Fruit fly (Drosophila melanogaster) whole organism, embryonic: ENCODE measurements around the gene CG13097.

ENCODE experiments used
- Awh ChIP-seq: fragments of 200-800 bp; sonication (Bioruptor generic); IDR thresholded peaks from 2 replicates; pipeline ENCODE4, ENCODE4 v1.3.6; 2022; ENCODE audit warnings: missing biosample characterization, missing genetic modification characterization
- Bdp1 ChIP-seq: fragments of 200-800 bp; sonication (Bioruptor generic); optimal IDR thresholded peaks from 3 replicates; lab custom pipeline; 2016; ENCODE audit warnings: missing biosample characterization, missing genetic modification characterization
- CG10147 ChIP-seq: fragments of 200-800 bp; sonication (Bioruptor generic); optimal IDR thresholded peaks from 2 replicates; lab custom pipeline; 2019; ENCODE audit warnings: missing biosample characterization, mild to moderate bottlenecking, missing genetic modification characterization, moderate library complexity
- CG10267 ChIP-seq: fragments of 200-800 bp; sonication (Bioruptor generic); optimal IDR thresholded peaks from 2 replicates; lab custom pipeline; 2018; ENCODE audit warnings: missing biosample characterization, mild to moderate bottlenecking, missing genetic modification characterization, moderate library complexity
- CG10366 ChIP-seq: fragments of 200-800 bp; sonication (Bioruptor generic); IDR thresholded peaks from 2 replicates; pipeline ENCODE4 v1.3.6; 2022; ENCODE audit warnings: missing biosample characterization, missing genetic modification characterization
- CG12219 ChIP-seq: fragments of 200-800 bp; sonication (Bioruptor generic); optimal IDR thresholded peaks from 3 replicates; lab custom pipeline; 2018; ENCODE audit warnings: missing biosample characterization, mild to moderate bottlenecking, missing genetic modification characterization
- CG1233 ChIP-seq: fragments of 200-800 bp; sonication (Bioruptor generic); optimal IDR thresholded peaks from 4 replicates; lab custom pipeline; 2018; ENCODE audit warnings: missing biosample characterization, mild to moderate bottlenecking, missing genetic modification characterization
- CG12659 ChIP-seq: fragments of 200-800 bp; sonication (Bioruptor generic); optimal IDR thresholded peaks from 3 replicates; lab custom pipeline; 2017; ENCODE audit warnings: mild to moderate bottlenecking, missing biosample characterization, missing genetic modification reagents, missing genetic modification characterization
- CG14050 ChIP-seq: fragments of 200-800 bp; sonication (Bioruptor generic); IDR thresholded peaks from 3 replicates; pipeline ENCODE4 v1.3.6; 2022; ENCODE audit warnings: missing biosample characterization, missing genetic modification characterization
- CG14710 ChIP-seq: fragments of 200-800 bp; sonication (Bioruptor generic); optimal IDR thresholded peaks from 3 replicates; lab custom pipeline; 2019; ENCODE audit warnings: missing biosample characterization, mild to moderate bottlenecking, missing genetic modification characterization, moderate library complexity
- CG14965 ChIP-seq: fragments of 200-800 bp; sonication (Bioruptor generic); optimal IDR thresholded peaks from 2 replicates; lab custom pipeline; 2016; ENCODE audit warnings: missing biosample characterization, missing genetic modification characterization, borderline replicate concordance
- CG17359 ChIP-seq: fragments of 200-800 bp; sonication (Bioruptor generic); optimal IDR thresholded peaks from 3 replicates; lab custom pipeline; 2018; ENCODE audit warnings: missing biosample characterization, mild to moderate bottlenecking, missing genetic modification characterization, moderate library complexity
- CG17568 ChIP-seq: fragments of 200-800 bp; sonication (Bioruptor generic); optimal IDR thresholded peaks from 2 replicates; lab custom pipeline; 2018; ENCODE audit warnings: missing biosample characterization, mild to moderate bottlenecking, missing genetic modification characterization, moderate library complexity
- CG1832 ChIP-seq: fragments of 200-800 bp; sonication (Bioruptor generic); optimal IDR thresholded peaks from 2 replicates; lab custom pipeline; 2017; ENCODE audit warnings: missing biosample characterization, mild to moderate bottlenecking, missing genetic modification characterization, inconsistent platforms
- CG18764 ChIP-seq: fragments of 200-800 bp; sonication (Bioruptor generic); optimal IDR thresholded peaks from 3 replicates; lab custom pipeline; 2016; ENCODE audit warnings: missing biosample characterization, missing genetic modification characterization
- CG2875 ChIP-seq: fragments of 200-800 bp; sonication (Bioruptor generic); optimal IDR thresholded peaks from 2 replicates; lab custom pipeline; 2017; ENCODE audit warnings: missing biosample characterization, mild to moderate bottlenecking, missing genetic modification characterization, missing genetic modification reagents
- CG30431 ChIP-seq: fragments of 200-800 bp; sonication (Bioruptor generic); optimal IDR thresholded peaks from 2 replicates; lab custom pipeline; 2017; ENCODE audit warnings: missing biosample characterization, missing genetic modification characterization
- CG3407 ChIP-seq: fragments of 200-800 bp; sonication (Bioruptor generic); optimal IDR thresholded peaks from 2 replicates; lab custom pipeline; 2018; ENCODE audit warnings: missing biosample characterization, mild to moderate bottlenecking, missing genetic modification characterization
- CG42726 ChIP-seq: fragments of 200-800 bp; sonication (Bioruptor generic); IDR thresholded peaks from 2 replicates; pipeline ENCODE4 v1.3.6; 2022; ENCODE audit warnings: missing biosample characterization, missing genetic modification characterization; ENCODE audit not compliant: partially characterized antibody
- CG5245 ChIP-seq: fragments of 200-800 bp; sonication (Bioruptor generic); optimal IDR thresholded peaks from 3 replicates; lab custom pipeline; 2016; ENCODE audit warnings: missing biosample characterization, missing genetic modification characterization
- CG6765 ChIP-seq: fragments of 200-800 bp; sonication (Bioruptor generic); optimal IDR thresholded peaks from 3 replicates; lab custom pipeline; 2017; ENCODE audit warnings: missing biosample characterization, mild to moderate bottlenecking, missing genetic modification characterization
- CG6813 ChIP-seq: fragments of 200-800 bp; sonication (Bioruptor generic); optimal IDR thresholded peaks from 2 replicates; lab custom pipeline; 2017; ENCODE audit warnings: missing biosample characterization, missing genetic modification characterization, mild to moderate bottlenecking, moderate library complexity, missing genetic modification reagents
- CHES-1-like ChIP-seq: fragments of 200-800 bp; sonication (Bioruptor generic); optimal IDR thresholded peaks from 2 replicates; lab custom pipeline; 2016; ENCODE audit warnings: missing biosample characterization, missing genetic modification characterization
- CkIIα-i1 ChIP-seq: fragments of 200-800 bp; sonication (Bioruptor generic); IDR thresholded peaks from 2 replicates; pipeline ENCODE4 v1.3.6; 2022; ENCODE audit warnings: missing biosample characterization, missing genetic modification characterization
- D ChIP-seq, 2 experiments: fragments of 200-800 bp in 1 of 2; fragments of >200 bp in 1 of 2; sonication (Bioruptor generic) in 1 of 2; optimal IDR thresholded peaks; 2 replicates in 1 of 2; 3 replicates in 1 of 2; lab custom pipeline; 2017; ENCODE audit warnings: mild to moderate bottlenecking in 1 of 2, missing biosample characterization in 1 of 2, missing genetic modification characterization in 1 of 2, missing genetic modification reagents in 1 of 2
- Doc3 ChIP-seq: fragments of 200-800 bp; sonication (Bioruptor generic); IDR thresholded peaks from 3 replicates; pipeline ENCODE4 v1.3.6; 2022; ENCODE audit warnings: missing biosample characterization, missing genetic modification characterization; ENCODE audit not compliant: partially characterized antibody
- HHEX ChIP-seq: fragments of 200-800 bp; sonication (Bioruptor generic); optimal IDR thresholded peaks from 3 replicates; lab custom pipeline; 2017; ENCODE audit warnings: missing biosample characterization, mild to moderate bottlenecking, missing genetic modification characterization, missing genetic modification reagents
- Oli ChIP-seq: fragments of 200-800 bp; sonication (Bioruptor generic); optimal IDR thresholded peaks from 2 replicates; lab custom pipeline; 2018; ENCODE audit warnings: missing biosample characterization, mild to moderate bottlenecking, missing genetic modification characterization, moderate library complexity
- Sin3A ChIP-seq: fragments of >200 bp; optimal IDR thresholded peaks from 2 replicates; lab custom pipeline; 2018
- Six4 ChIP-seq: fragments of 200-800 bp; sonication (Bioruptor generic); optimal IDR thresholded peaks from 2 replicates; lab custom pipeline; 2016; ENCODE audit warnings: missing biosample characterization, missing genetic modification characterization
- al ChIP-seq: fragments of 200-800 bp; sonication (Bioruptor generic); IDR thresholded peaks from 2 replicates; pipeline ENCODE4 v1.3.6; 2022; ENCODE audit warnings: missing biosample characterization, missing genetic modification characterization
- ara ChIP-seq: fragments of 200-800 bp; sonication (Bioruptor generic); IDR thresholded peaks from 2 replicates; pipeline ENCODE4 v1.3.6; 2022; ENCODE audit warnings: missing biosample characterization, missing genetic modification characterization
- ash1 ChIP-seq: fragments of 200-800 bp; sonication (Bioruptor generic); optimal IDR thresholded peaks from 2 replicates; lab custom pipeline; 2018; ENCODE audit warnings: missing biosample characterization, mild to moderate bottlenecking, missing genetic modification characterization
- chinmo ChIP-seq: fragments of 200-800 bp; sonication (Bioruptor generic); IDR thresholded peaks from 4 replicates; pipeline ENCODE4 v1.3.6; 2022; ENCODE audit warnings: missing biosample characterization, missing genetic modification characterization; ENCODE audit not compliant: partially characterized antibody
- dm ChIP-seq: fragments of 200-800 bp; sonication (Bioruptor generic); optimal IDR thresholded peaks from 3 replicates; lab custom pipeline; 2016; ENCODE audit warnings: missing biosample characterization, missing genetic modification characterization
- ftz-f1 ChIP-seq: fragments of 200-800 bp; sonication (Bioruptor generic); optimal IDR thresholded peaks from 2 replicates; lab custom pipeline; 2016; ENCODE audit warnings: missing biosample characterization, missing genetic modification characterization
- gcm ChIP-seq: fragments of 200-800 bp; sonication (Bioruptor generic); optimal IDR thresholded peaks from 2 replicates; lab custom pipeline; 2019; ENCODE audit warnings: missing biosample characterization, mild to moderate bottlenecking, missing genetic modification characterization, moderate library complexity
- gfzf ChIP-seq: fragments of 200-800 bp; sonication (Bioruptor generic); optimal IDR thresholded peaks from 2 replicates; lab custom pipeline; 2016; ENCODE audit warnings: missing biosample characterization, mild to moderate bottlenecking, missing genetic modification characterization, moderate library complexity
- hth ChIP-seq: fragments of >200 bp; optimal IDR thresholded peaks from 2 replicates; lab custom pipeline; 2017; ENCODE audit warnings: inconsistent platforms
- ken ChIP-seq: fragments of 200-800 bp; sonication (Bioruptor generic); IDR thresholded peaks from 3 replicates; pipeline ENCODE4 v1.3.6; 2022; ENCODE audit warnings: missing biosample characterization, missing genetic modification characterization
- lmd ChIP-seq: fragments of 200-800 bp; sonication (Bioruptor generic); IDR thresholded peaks from 2 replicates; pipeline ENCODE4 v1.3.6; 2022; ENCODE audit warnings: missing biosample characterization, missing genetic modification characterization
- lola ChIP-seq, 3 experiments: fragments of >200 bp in 2 of 3; fragments of 200-800 bp in 1 of 3; sonication (Bioruptor generic) in 1 of 3; optimal IDR thresholded peaks; 2 replicates each; lab custom pipeline; 2017 to 2019; ENCODE audit warnings: missing biosample characterization in 3 of 3, missing genetic modification characterization in 3 of 3, mild to moderate bottlenecking in 1 of 3, moderate library complexity in 1 of 3
- odd ChIP-seq: fragments of 200-800 bp; sonication (Bioruptor generic); optimal IDR thresholded peaks from 2 replicates; lab custom pipeline; 2017; ENCODE audit warnings: missing biosample characterization, mild to moderate bottlenecking, missing genetic modification characterization
- pros ChIP-seq: fragments of 200-800 bp; sonication (Bioruptor generic); optimal IDR thresholded peaks from 3 replicates; lab custom pipeline; 2019; ENCODE audit warnings: missing biosample characterization, mild to moderate bottlenecking, missing genetic modification characterization, moderate library complexity
- sens-2 ChIP-seq: fragments of 200-800 bp; sonication (Bioruptor generic); IDR thresholded peaks from 2 replicates; pipeline ENCODE4 v1.3.6; 2022; ENCODE audit warnings: missing biosample characterization, missing genetic modification characterization
- so ChIP-seq: fragments of 200-800 bp; sonication (Bioruptor generic); IDR thresholded peaks from 3 replicates; pipeline ENCODE4 v1.3.6; 2022; ENCODE audit warnings: missing biosample characterization, missing genetic modification characterization
- sr ChIP-seq: fragments of 200-800 bp; sonication (Bioruptor generic); IDR thresholded peaks from 3 replicates; pipeline ENCODE4 v1.3.6; 2022; ENCODE audit warnings: missing biosample characterization, missing genetic modification characterization
- tio ChIP-seq: fragments of 200-800 bp; sonication (Bioruptor generic); optimal IDR thresholded peaks from 2 replicates; lab custom pipeline; 2017; ENCODE audit warnings: missing biosample characterization, missing genetic modification characterization, inconsistent platforms
- toy ChIP-seq: fragments of 200-800 bp; sonication (Bioruptor generic); IDR thresholded peaks from 2 replicates; pipeline ENCODE4 v1.3.6; 2022; ENCODE audit warnings: missing biosample characterization, missing genetic modification characterization
- wor ChIP-seq: fragments of 200-800 bp; sonication (Bioruptor generic); IDR thresholded peaks from 2 replicates; pipeline ENCODE4 v1.3.6; 2022; ENCODE audit warnings: missing biosample characterization, missing genetic modification characterization
- z ChIP-seq: fragments of 200-800 bp; sonication (Bioruptor generic); IDR thresholded peaks from 3 replicates; pipeline ENCODE4 v1.3.6; 2022; ENCODE audit warnings: missing biosample characterization, missing genetic modification characterization

The CG13097 gene

DNA sequence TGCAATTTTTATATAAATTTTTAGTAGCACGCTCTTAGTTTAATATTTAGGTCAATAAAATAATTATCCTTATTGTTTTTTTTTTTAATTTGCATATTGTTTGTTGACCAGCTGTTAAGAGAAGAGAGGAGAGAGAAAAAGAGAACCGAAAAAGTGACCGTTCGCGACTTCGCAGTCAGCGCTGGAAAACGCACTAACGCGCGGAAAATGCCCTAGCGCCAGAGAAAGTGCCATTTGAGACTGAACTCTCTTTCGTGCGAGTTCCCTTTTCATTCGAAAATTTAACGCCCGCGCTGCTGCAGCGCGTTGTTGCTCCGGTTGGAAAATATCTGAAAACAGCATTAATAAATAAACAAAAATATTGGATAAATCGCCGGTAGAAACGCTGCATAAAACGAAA lies 28.4 kb upstream of the CG13097 start (continued):
- no peak for TF ChIP-seq pros (GFP tag; lab: Kevin White, UChicago)
- peak; percentile 24 for TF ChIP-seq dm (GFP tag; lab: Kevin White, UChicago)
- TF ChIP-seq Oli = no peak
- TF ChIP-seq CG1233 (GFP tag; lab: Kevin White, UChicago) = no peak
- TF ChIP-seq odd (GFP tag; lab: Kevin White, UChicago) = peak; percentile 10
- no peak for TF ChIP-seq CG14050
- peak; percentile 92 for TF ChIP-seq gfzf (GFP tag; lab: Kevin White, UChicago)
- peak; percentile 17 for TF ChIP-seq CG10267 (tag; lab: Kevin White, UChicago)
- peak; percentile 15 for TF ChIP-seq CG17359 (tag; lab: Kevin White, UChicago)
- no peak for TF ChIP-seq toy (GFP tag; lab: Robert Waterston, UW)
- TF ChIP-seq Doc3 (GFP tag; lab: Robert Waterston, UW) = no peak
- no peak for TF ChIP-seq Six4
- peak; percentile 6 for TF ChIP-seq gcm (GFP tag; lab: Kevin White, UChicago)
- TF ChIP-seq z (GFP tag; lab: Robert Waterston, UW) = peak; percentile 55; the same call in 1 of the 3 replicates
- TF ChIP-seq CG3407 (GFP tag; lab: Kevin White, UChicago) = peak; percentile 4
- no peak for TF ChIP-seq ftz-f1
- TF ChIP-seq chinmo (GFP tag; lab: Robert Waterston, UW) = no peak
- TF ChIP-seq CG12219 (GFP tag; lab: Kevin White, UChicago) = no peak
- peak; percentile 28 for TF ChIP-seq Bdp1
- no peak for TF ChIP-seq hth
- no peak for TF ChIP-seq D (optimal IDR thresholded peaks at IDR 0.05; lab: Kevin White, UChicago)
- no peak for TF ChIP-seq D (GFP tag; optimal IDR thresholded peaks at IDR 0.05; lab: Kevin White, UChicago)
- no peak; the same call in 1 of the 2 replicates for TF ChIP-seq sens-2
- no peak for TF ChIP-seq Awh
- TF ChIP-seq CG1832 (GFP tag; lab: Kevin White, UChicago) = no peak
- no peak for TF ChIP-seq al (GFP tag; lab: Robert Waterston, UW)
- no peak for TF ChIP-seq lmd (GFP tag; lab: Robert Waterston, UW)
- TF ChIP-seq CG42726 (GFP tag; lab: Robert Waterston, UW) = peak; percentile 47; the same call in 1 of the 2 replicates
- TF ChIP-seq Sin3A (lab: Kevin White, UChicago) = no peak
- peak; percentile 41 for TF ChIP-seq CG2875 (GFP tag; lab: Kevin White, UChicago)
- TF ChIP-seq CG17568 (GFP tag; lab: Kevin White, UChicago) = no peak
- no peak for TF ChIP-seq CG14965
- no peak for TF ChIP-seq lola (GFP tag; optimal IDR thresholded peaks at IDR 0.05; lab: Kevin White, UChicago)
- TF ChIP-seq tio (GFP tag; lab: Kevin White, UChicago) = no peak
- no peak for TF ChIP-seq CG18764 (GFP tag; lab: Kevin White, UChicago)
- no peak for TF ChIP-seq CG10147 (GFP tag; lab: Kevin White, UChicago)
- 0 out of 3 replicates have a peak, but pooled peaks have one; percentile 16 for TF ChIP-seq ken (GFP tag; lab: Robert Waterston, UW)
- TF ChIP-seq CG14710 (tag; lab: Kevin White, UChicago) = no peak
- no peak for TF ChIP-seq so
- TF ChIP-seq CG10366 (GFP tag; lab: Robert Waterston, UW) = no peak
- TF ChIP-seq CG6765 = peak; percentile 34
- no peak for TF ChIP-seq CkIIα-i1 (GFP tag; lab: Robert Waterston, UW)
- TF ChIP-seq CHES-1-like (GFP tag; lab: Kevin White, UChicago) = no peak
- no peak for TF ChIP-seq CG6813 (GFP tag; lab: Kevin White, UChicago)
- no peak for TF ChIP-seq CG5245 (GFP tag; lab: Kevin White, UChicago)
- TF ChIP-seq CG30431 (GFP tag; lab: Kevin White, UChicago) = no peak
- no peak for TF ChIP-seq sr (GFP tag; lab: Robert Waterston, UW)
- TF ChIP-seq HHEX (GFP tag; lab: Kevin White, UChicago) = no peak
- TF ChIP-seq wor (GFP tag; lab: Robert Waterston, UW) = no peak
- TF ChIP-seq ash1 = no peak
- no peak for TF ChIP-seq ara (GFP tag; lab: Robert Waterston, UW)
- TF ChIP-seq CG12659 (GFP tag; lab: Kevin White, UChicago) = peak; percentile 34
